Worm (Caenorhabditis elegans): Measurements from ENCODE around the gene F58G11.4.
A peak's percentile ranks its signal among the peaks of the same experiment; 100 is the strongest.

Gene F58G11.4

DNA sequence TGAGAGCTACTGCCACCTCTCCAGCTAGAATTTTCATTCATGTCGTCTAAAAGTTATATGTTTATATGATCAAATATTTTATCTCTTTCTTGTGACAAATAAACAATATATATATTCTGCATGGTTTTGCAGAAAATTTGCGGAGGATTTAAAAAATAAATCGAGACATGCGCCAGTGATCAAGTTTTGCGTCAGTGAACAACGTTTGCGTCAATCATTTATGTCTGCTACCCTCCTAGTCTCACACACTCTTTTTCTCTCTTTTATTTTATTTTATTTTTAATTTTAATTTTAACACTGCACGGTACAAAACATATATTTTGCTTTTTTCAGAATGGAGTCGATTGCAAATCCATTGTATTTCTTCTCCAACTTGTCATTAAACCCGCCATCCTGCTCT is 6.2 kb downstream of the F58G11.4 start, which contains the start of the genes tag-65 and ccz-1 (continued):
- peak; percentile 66 for TF ChIP-seq lir-3 (tag; optimal IDR thresholded peaks at IDR 0.05; ENCODE audit: poor library complexity)
- peak; percentile 95 for TF ChIP-seq nhr-47 (tag; optimal IDR thresholded peaks at IDR 0.05)
- peak; percentile 61 for TF ChIP-seq aha-1 (tag; optimal IDR thresholded peaks at IDR 0.05)
- TF ChIP-seq C04F5.9 (tag; optimal IDR thresholded peaks at IDR 0.05): peak; percentile 32
- TF ChIP-seq mab-9 (GFP tag; IDR thresholded peaks at IDR 0.05): peak; percentile 58; the same call in 1 of the 2 replicates
- TF ChIP-seq tlp-1 (tag; optimal IDR thresholded peaks at IDR 0.05): no peak
- peak; percentile 87 for TF ChIP-seq aly-2 (tag; optimal IDR thresholded peaks at IDR 0.05)
- peak; percentile 93 for TF ChIP-seq lin-39 (tag; optimal IDR thresholded peaks at IDR 0.05)
- no peak for TF ChIP-seq ceh-90 (tag; optimal IDR thresholded peaks at IDR 0.05)
- peak; percentile 93 for TF ChIP-seq pax-3 (tag; optimal IDR thresholded peaks at IDR 0.05)
- peak; percentile 87 to 91 for TF ChIP-seq lin-35 (GFP tag; optimal IDR thresholded peaks at IDR 0.05)
- TF ChIP-seq ceh-63 (GFP tag; optimal IDR thresholded peaks at IDR 0.05): peak; percentile 4
- TF ChIP-seq swsn-7 (tag; optimal IDR thresholded peaks at IDR 0.05): peak; percentile 94
- no peak for TF ChIP-seq sptf-1 (tag; optimal IDR thresholded peaks at IDR 0.05)
- TF ChIP-seq pag-3 (tag; optimal IDR thresholded peaks at IDR 0.05; ENCODE audit: borderline replicate concordance, insufficient read depth): no peak
- TF ChIP-seq zip-4 (GFP tag; optimal IDR thresholded peaks at IDR 0.05): peak; percentile 66
- peak; percentile 84 for TF ChIP-seq fkh-8 (tag; optimal IDR thresholded peaks at IDR 0.05)
- TF ChIP-seq nhr-71 (tag; optimal IDR thresholded peaks at IDR 0.05): peak; percentile 96
- no peak for TF ChIP-seq hlh-17 (GFP tag; optimal IDR thresholded peaks at IDR 0.05; ENCODE audit: borderline replicate concordance)
- peak; percentile 62 for TF ChIP-seq elt-2 (tag; optimal IDR thresholded peaks at IDR 0.05)
- TF ChIP-seq egl-13 (tag; optimal IDR thresholded peaks at IDR 0.05): peak; percentile 68
- peak; percentile 65; the same call in 1 of the 2 replicates for TF ChIP-seq ceh-88 (GFP tag; IDR thresholded peaks at IDR 0.05)
- peak in 2 of 6 experiments; percentile 80 to 81 for TF ChIP-seq elt-3 (tag; optimal IDR thresholded peaks at IDR 0.05)
- TF ChIP-seq mdl-1 (tag; optimal IDR thresholded peaks at IDR 0.05): peak in 1 of 2 experiments; percentile 82
- TF ChIP-seq unc-62 (GFP tag; optimal IDR thresholded peaks at IDR 0.05): no peak
- TF ChIP-seq vab-15 (tag; optimal IDR thresholded peaks at IDR 0.05): no peak
- TF ChIP-seq mep-1 (tag; optimal IDR thresholded peaks at IDR 0.05): peak; percentile 99
- no peak for TF ChIP-seq alr-1 (tag; optimal IDR thresholded peaks at IDR 0.05; ENCODE audit: borderline replicate concordance)
- TF ChIP-seq grh-1 (GFP tag; IDR thresholded peaks at IDR 0.05): peak; percentile 88
- TF ChIP-seq snpc-4 (tag; optimal IDR thresholded peaks at IDR 0.05): peak; percentile 89
- peak; percentile 94 for TF ChIP-seq snu-23 (GFP tag; optimal IDR thresholded peaks at IDR 0.05)
- TF ChIP-seq nhr-76 (tag; optimal IDR thresholded peaks at IDR 0.05): no peak
- peak; percentile 69 for TF ChIP-seq fkh-4 (tag; optimal IDR thresholded peaks at IDR 0.05; ENCODE audit: borderline replicate concordance)
- TF ChIP-seq lin-15B (tag; optimal IDR thresholded peaks at IDR 0.05): peak; percentile 74
- peak; percentile 86 for TF ChIP-seq isw-1 (GFP tag; IDR thresholded peaks at IDR 0.05)
- TF ChIP-seq irx-1 (tag; optimal IDR thresholded peaks at IDR 0.05): peak; percentile 89
- TF ChIP-seq nhr-84 (tag; optimal IDR thresholded peaks at IDR 0.05): no peak
- peak; percentile 30 for TF ChIP-seq C34B4.2 (tag; optimal IDR thresholded peaks at IDR 0.05)
- peak; percentile 93 to 94 for TF ChIP-seq lsy-2 (tag; optimal IDR thresholded peaks at IDR 0.05)

DNA sequence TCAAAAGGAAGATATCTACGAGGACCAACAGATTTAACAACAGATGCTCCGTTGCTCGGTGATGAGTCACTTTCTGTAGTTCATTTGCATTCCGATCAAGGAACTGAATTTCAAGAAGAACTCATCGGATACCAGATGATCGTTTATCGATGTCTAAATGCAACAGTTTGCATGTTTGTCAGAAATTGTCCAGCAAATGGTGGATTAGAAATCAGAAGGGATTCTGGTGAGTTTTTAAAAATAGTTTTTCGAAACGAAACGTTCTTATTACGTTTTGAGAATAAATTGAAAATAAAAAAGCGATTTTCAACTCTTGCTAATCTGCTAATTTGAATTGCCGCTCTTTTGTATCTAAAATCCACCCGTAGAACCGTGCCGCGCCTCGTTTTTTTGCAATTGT is 7.5 kb downstream of the F58G11.4 start:
- TF ChIP-seq ceh-90 (tag; optimal IDR thresholded peaks at IDR 0.05) (no peak), ces-1 (GFP tag; optimal IDR thresholded peaks at IDR 0.05) (no peak), unc-62 (GFP tag; optimal IDR thresholded peaks at IDR 0.05) (no peak), mep-1 (tag; optimal IDR thresholded peaks at IDR 0.05) (no peak), ets-5 (GFP tag; IDR thresholded peaks at IDR 0.05) (no peak), dpl-1 (GFP tag; optimal IDR thresholded peaks at IDR 0.05) (no peak), egl-13 (tag; optimal IDR thresholded peaks at IDR 0.05) (no peak), zip-4 (GFP tag; optimal IDR thresholded peaks at IDR 0.05) (no peak), fkh-8 (tag; optimal IDR thresholded peaks at IDR 0.05) (no peak), C04F5.9 (tag; optimal IDR thresholded peaks at IDR 0.05) (no peak), fkh-10 (GFP tag; optimal IDR thresholded peaks at IDR 0.05) (no peak), rnt-1 (tag; optimal IDR thresholded peaks at IDR 0.05) (no peak), nhr-77 (tag; optimal IDR thresholded peaks at IDR 0.05) (no peak), lin-14 (GFP tag; optimal IDR thresholded peaks at IDR 0.05) (no peak), aly-2 (tag; optimal IDR thresholded peaks at IDR 0.05) (no peak), nhr-71 (tag; optimal IDR thresholded peaks at IDR 0.05) (no peak), pqm-1 (tag; optimal IDR thresholded peaks at IDR 0.05) (no peak), mef-2 (tag; optimal IDR thresholded peaks at IDR 0.05) (no peak), mdl-1 (tag; optimal IDR thresholded peaks at IDR 0.05) (no peak)
